Worm (Caenorhabditis elegans) whole organism, L1 larva: Measurements from ENCODE around the gene F29G9.1.

Experiments
- C04F5.9 ChIP-seq: sonication (generic microtip); optimal IDR thresholded peaks from 2 replicates; lab custom pipeline; 2016; ENCODE audit warnings: missing genetic modification characterization, missing compliant biosample characterization
- Y116A8C.19 ChIP-seq: sonication (generic microtip); optimal IDR thresholded peaks from 2 replicates; lab custom pipeline; 2016; ENCODE audit warnings: missing compliant biosample characterization, missing genetic modification characterization, borderline replicate concordance
- aha-1 ChIP-seq: fragments of 150-350 bp; optimal IDR thresholded peaks from 2 replicates; lab custom pipeline; 2014; ENCODE audit warnings: missing biosample characterization, missing genetic modification characterization
- alr-1 ChIP-seq: fragments of 200-800 bp; sonication (Bioruptor generic); optimal IDR thresholded peaks from 2 replicates; lab custom pipeline; 2018; ENCODE audit warnings: borderline replicate concordance, mild to moderate bottlenecking, missing genetic modification characterization, missing compliant biosample characterization
- ceh-82 ChIP-seq, 3 experiments: fragments of 150-350 bp in 1 of 3; sonication (generic microtip) in 2 of 3; optimal IDR thresholded peaks; 2 replicates each; lab custom pipeline; 2014 to 2017; ENCODE audit warnings: missing biosample characterization in 3 of 3, missing genetic modification characterization in 3 of 3
- ces-1 ChIP-seq: fragments of 150-350 bp; optimal IDR thresholded peaks from 2 replicates; lab custom pipeline; 2014; ENCODE audit warnings: missing biosample characterization, missing genetic modification reagents, missing genetic modification characterization
- dpl-1 ChIP-seq, 3 experiments: fragments of 150-350 bp in 2 of 3; sonication (generic microtip) in 1 of 3; optimal IDR thresholded peaks; 2 replicates each; lab custom pipeline; 2014 to 2017; ENCODE audit warnings: missing biosample characterization in 3 of 3, missing genetic modification characterization in 3 of 3, missing genetic modification reagents in 3 of 3
- dsc-1 ChIP-seq: sonication (generic microtip); optimal IDR thresholded peaks from 2 replicates; lab custom pipeline; 2016; ENCODE audit warnings: mild to moderate bottlenecking, missing genetic modification characterization, missing compliant biosample characterization
- egl-13 ChIP-seq: sonication (generic microtip); optimal IDR thresholded peaks from 2 replicates; lab custom pipeline; 2016; ENCODE audit warnings: missing genotype, missing genetic modification reagents, missing genetic modification characterization, missing compliant biosample characterization
- elt-2 ChIP-seq: sonication (generic microtip); optimal IDR thresholded peaks from 2 replicates; lab custom pipeline; 2016; ENCODE audit warnings: missing genetic modification characterization, mild to moderate bottlenecking, inconsistent platforms, missing compliant biosample characterization, missing genetic modification reagents
- ets-5 ChIP-seq: fragments of 200-800 bp; sonication (Bioruptor generic); IDR thresholded peaks from 2 replicates; pipeline ENCODE4 v1.3.6; 2022; ENCODE audit warnings: missing genetic modification characterization, missing compliant biosample characterization
- fkh-10 ChIP-seq: sonication (generic microtip); optimal IDR thresholded peaks from 2 replicates; lab custom pipeline; 2017; ENCODE audit warnings: missing biosample characterization, missing genetic modification reagents, missing genetic modification characterization
- fkh-4 ChIP-seq: sonication (generic microtip); optimal IDR thresholded peaks from 2 replicates; lab custom pipeline; 2016; ENCODE audit warnings: missing compliant biosample characterization, missing genetic modification characterization, borderline replicate concordance
- fkh-8 ChIP-seq: sonication (generic microtip); optimal IDR thresholded peaks from 2 replicates; lab custom pipeline; 2016; ENCODE audit warnings: mild to moderate bottlenecking, missing genetic modification characterization, missing compliant biosample characterization
- fos-1 ChIP-seq: fragments of 150-350 bp; optimal IDR thresholded peaks from 2 replicates; lab custom pipeline; 2014; ENCODE audit warnings: missing biosample characterization, missing genetic modification characterization
- hpl-2 ChIP-seq: fragments of 150-350 bp; optimal IDR thresholded peaks from 2 replicates; lab custom pipeline; 2014; ENCODE audit warnings: missing biosample characterization, missing genetic modification reagents, missing genetic modification characterization
- isw-1 ChIP-seq: fragments of 200-800 bp; sonication (Bioruptor generic); IDR thresholded peaks from 2 replicates; pipeline ENCODE4 v1.3.6; 2022; ENCODE audit warnings: missing genetic modification characterization, missing compliant biosample characterization
- jun-1 ChIP-seq: fragments of 150-350 bp; optimal IDR thresholded peaks from 2 replicates; lab custom pipeline; 2014; ENCODE audit warnings: missing biosample characterization, missing genetic modification reagents, missing genetic modification characterization
- lin-14 ChIP-seq: fragments of 200-800 bp; sonication (Bioruptor generic); optimal IDR thresholded peaks from 2 replicates; lab custom pipeline; 2018; ENCODE audit warnings: mild to moderate bottlenecking, missing genetic modification characterization, moderate library complexity, missing compliant biosample characterization
- lin-15B ChIP-seq: fragments of 150-350 bp; sonication (generic microtip); optimal IDR thresholded peaks from 3 replicates; lab custom pipeline; 2014; ENCODE audit warnings: missing biosample characterization, missing genetic modification characterization
- lin-35 ChIP-seq, 2 experiments: fragments of 150-350 bp; optimal IDR thresholded peaks; 2 replicates each; lab custom pipeline; 2014; ENCODE audit warnings: missing biosample characterization in 2 of 2, missing genetic modification characterization in 2 of 2, missing genetic modification reagents in 2 of 2
- lin-39 ChIP-seq: fragments of 150-350 bp; optimal IDR thresholded peaks from 2 replicates; lab custom pipeline; 2014; ENCODE audit warnings: missing biosample characterization, missing genetic modification reagents, missing genetic modification characterization
- lir-3 ChIP-seq: sonication (generic microtip); optimal IDR thresholded peaks from 2 replicates; lab custom pipeline; 2016; ENCODE audit warnings: mild to moderate bottlenecking, missing genetic modification characterization, moderate library complexity, missing compliant biosample characterization; ENCODE audit not compliant: poor library complexity
- mep-1 ChIP-seq: fragments of 150-350 bp; optimal IDR thresholded peaks from 2 replicates; lab custom pipeline; 2014; ENCODE audit warnings: missing biosample characterization, missing genetic modification characterization
- nhr-12 ChIP-seq: sonication (generic microtip); optimal IDR thresholded peaks from 2 replicates; lab custom pipeline; 2017; ENCODE audit warnings: missing biosample characterization, missing genetic modification characterization
- nhr-19 ChIP-seq: fragments of 200-800 bp; sonication (Bioruptor generic); conservative IDR thresholded peaks from 2 replicates; pipeline ENCODE4 v1.3.6; 2022; ENCODE audit warnings: missing genetic modification characterization, missing compliant biosample characterization
- nhr-237 ChIP-seq: fragments of 150-350 bp; optimal IDR thresholded peaks from 2 replicates; lab custom pipeline; 2014; ENCODE audit warnings: missing biosample characterization, missing genetic modification characterization
- nhr-47 ChIP-seq: sonication (generic microtip); optimal IDR thresholded peaks from 2 replicates; lab custom pipeline; 2016; ENCODE audit warnings: mild to moderate bottlenecking, missing genetic modification characterization, moderate library complexity, missing compliant biosample characterization
- nhr-71 ChIP-seq: sonication (generic microtip); optimal IDR thresholded peaks from 2 replicates; lab custom pipeline; 2016; ENCODE audit warnings: mild to moderate bottlenecking, missing genetic modification characterization, moderate library complexity, missing compliant biosample characterization
- nhr-76 ChIP-seq: sonication (generic microtip); optimal IDR thresholded peaks from 2 replicates; lab custom pipeline; 2017; ENCODE audit warnings: missing biosample characterization, missing genetic modification characterization
- nhr-85 ChIP-seq: sonication (generic microtip); peaks from one replicate; lab custom pipeline; 2016; ENCODE audit warnings: missing genetic modification characterization, inconsistent platforms, missing compliant biosample characterization
- pag-3 ChIP-seq: sonication (generic microtip); optimal IDR thresholded peaks from 2 replicates; lab custom pipeline; 2017; ENCODE audit warnings: missing genetic modification characterization, mild to moderate bottlenecking, missing compliant biosample characterization, antibody characterized with exemption, borderline replicate concordance; ENCODE audit not compliant: insufficient read depth
- skn-1 ChIP-seq: fragments of 150-350 bp; optimal IDR thresholded peaks from 2 replicates; lab custom pipeline; 2014; ENCODE audit warnings: missing biosample characterization, missing genetic modification characterization
- snu-23 ChIP-seq: sonication (generic microtip); optimal IDR thresholded peaks from 2 replicates; lab custom pipeline; 2016; ENCODE audit warnings: missing genetic modification characterization, missing compliant biosample characterization
- sptf-1 ChIP-seq: fragments of 150-350 bp; optimal IDR thresholded peaks from 2 replicates; lab custom pipeline; 2014; ENCODE audit warnings: missing biosample characterization, missing genetic modification characterization
- sup-37 ChIP-seq: fragments of 200-800 bp; sonication (Bioruptor generic); optimal IDR thresholded peaks from 2 replicates; lab custom pipeline; 2018; ENCODE audit warnings: mild to moderate bottlenecking, missing genetic modification characterization, missing compliant biosample characterization
- swsn-7 ChIP-seq: sonication (generic microtip); optimal IDR thresholded peaks from 2 replicates; lab custom pipeline; 2016; ENCODE audit warnings: missing genetic modification characterization, missing compliant biosample characterization
- tbx-2 ChIP-seq: sonication (generic microtip); optimal IDR thresholded peaks from 2 replicates; lab custom pipeline; 2016; ENCODE audit warnings: missing genetic modification characterization, missing compliant biosample characterization
- tlp-1 ChIP-seq: fragments of 150-350 bp; optimal IDR thresholded peaks from 2 replicates; lab custom pipeline; 2014; ENCODE audit warnings: missing biosample characterization, missing genetic modification characterization
- unc-30 ChIP-seq: sonication (generic microtip); optimal IDR thresholded peaks from 2 replicates; lab custom pipeline; 2017; ENCODE audit warnings: missing biosample characterization, missing genetic modification characterization
- unc-86 ChIP-seq: sonication (generic microtip); optimal IDR thresholded peaks from 2 replicates; lab custom pipeline; 2016; ENCODE audit warnings: missing genetic modification characterization, missing compliant biosample characterization
- unc-98 ChIP-seq: fragments of 200-800 bp; sonication (Bioruptor generic); IDR thresholded peaks from 2 replicates; pipeline ENCODE4 v1.3.6; 2022; ENCODE audit warnings: missing genetic modification characterization, missing compliant biosample characterization
- zip-4 ChIP-seq: fragments of 200-800 bp; sonication (Bioruptor generic); optimal IDR thresholded peaks from 2 replicates; lab custom pipeline; 2018; ENCODE audit warnings: mild to moderate bottlenecking, missing genetic modification characterization, moderate library complexity, missing compliant biosample characterization
- ztf-11 ChIP-seq, 2 experiments: sonication (generic microtip); optimal IDR thresholded peaks; 2 replicates each; lab custom pipeline; 2016 to 2017; ENCODE audit warnings: missing genetic modification characterization in 2 of 2, missing biosample characterization in 1 of 2, missing compliant biosample characterization in 1 of 2

Gene F29G9.1

ce11 chrV:6036547-6036946, 2.4 kb upstream of the F29G9.1 start:
- no peak for TF ChIP-seq lin-15B (tag; lab: Kevin White, UChicago)
- no peak for TF ChIP-seq elt-2 (tag; lab: Kevin White, UChicago)
- no peak for TF ChIP-seq egl-13 (tag; lab: Kevin White, UChicago)
- TF ChIP-seq nhr-237 (tag; lab: Kevin White, UChicago): no peak
- no peak for TF ChIP-seq Y116A8C.19 (tag; lab: Kevin White, UChicago)
- no peak for TF ChIP-seq dsc-1 (tag; lab: Kevin White, UChicago)
- TF ChIP-seq fkh-4 (tag; lab: Kevin White, UChicago): no peak
- no peak for TF ChIP-seq sup-37
- TF ChIP-seq mep-1 (tag; lab: Kevin White, UChicago): no peak
- no peak for TF ChIP-seq fkh-10 (GFP tag; lab: Kevin White, UChicago)
- TF ChIP-seq ets-5 (GFP tag; lab: Robert Waterston, UW): no peak
- TF ChIP-seq pag-3 (tag; lab: Kevin White, UChicago): no peak
- TF ChIP-seq lin-14 (GFP tag; lab: Kevin White, UChicago): no peak
- no peak for TF ChIP-seq nhr-85 (tag; lab: Kevin White, UChicago)
- TF ChIP-seq fkh-8: no peak
- TF ChIP-seq alr-1: no peak
- no peak for TF ChIP-seq unc-98 (GFP tag; lab: Robert Waterston, UW)
- TF ChIP-seq unc-30: no peak

DNA sequence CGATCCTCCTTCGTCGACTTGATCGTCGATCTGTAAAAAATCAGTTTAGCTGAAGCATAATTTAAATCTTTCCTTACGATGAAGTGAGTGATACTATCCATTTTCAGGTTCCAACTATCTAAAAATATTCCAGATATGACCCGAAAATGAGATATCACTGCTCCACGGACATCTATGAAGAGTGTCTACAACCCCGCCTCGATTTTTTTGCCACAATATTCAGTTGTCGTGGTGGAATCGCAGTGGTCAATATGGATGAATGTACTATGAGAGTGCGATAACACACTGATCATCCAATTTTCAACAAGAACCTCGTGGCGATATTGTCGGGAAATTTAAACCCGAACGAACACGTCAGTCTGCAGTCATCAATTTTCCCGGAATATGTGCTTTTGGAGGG, 2.5 kb downstream of the F29G9.1 start, which contains the start of gene R01B10.2:
R01B10.2 (minus strand) TSS at position 101 of the 400 bp plus-strand sequence.
- no peak for TF ChIP-seq snu-23
- no peak for TF ChIP-seq ztf-11 (tag; optimal IDR thresholded peaks at IDR 0.05; lab: Kevin White, UChicago)
- TF ChIP-seq lir-3 (tag; lab: Kevin White, UChicago): no peak
- no peak for TF ChIP-seq isw-1 (GFP tag; lab: Robert Waterston, UW)
- no peak for TF ChIP-seq C04F5.9
- TF ChIP-seq, all 84 proteins: peak for 0

ce11 chrV:6043275-6044271, 4.7 kb downstream of the F29G9.1 start, which contains the start of gene cpi-2:
Gene cpi-2 (plus strand): TSS chrV:6044062.
- no peak for TF ChIP-seq ztf-11 (tag; optimal IDR thresholded peaks at IDR 0.05; lab: Kevin White, UChicago)
- no peak for TF ChIP-seq ets-5 (GFP tag; lab: Robert Waterston, UW)
- no peak for TF ChIP-seq nhr-12
- TF ChIP-seq elt-2 (tag; lab: Kevin White, UChicago): peak; percentile 38
- TF ChIP-seq nhr-71 (tag; lab: Kevin White, UChicago): peak; percentile 45
- no peak for TF ChIP-seq skn-1 (tag; lab: Kevin White, UChicago)
- no peak for TF ChIP-seq unc-86 (tag; lab: Kevin White, UChicago)
- TF ChIP-seq lin-14 (GFP tag; lab: Kevin White, UChicago): peak; percentile 80
- TF ChIP-seq ces-1 (GFP tag; lab: Kevin White, UChicago): no peak
- peak; percentile 26 for TF ChIP-seq tbx-2 (tag; lab: Kevin White, UChicago)
- TF ChIP-seq egl-13 (tag; lab: Kevin White, UChicago): no peak
- TF ChIP-seq nhr-76 (tag; lab: Kevin White, UChicago): no peak
- TF ChIP-seq lin-39: no peak
- TF ChIP-seq sptf-1 (tag; lab: Kevin White, UChicago): no peak
- no peak for TF ChIP-seq unc-30
- no peak; the same call in 1 of the 2 replicates for TF ChIP-seq nhr-19 (GFP tag; lab: Robert Waterston, UW)
- peak; percentile 28 for TF ChIP-seq swsn-7 (tag; lab: Kevin White, UChicago)
- peak; percentile 75 to 92 (median 85) for TF ChIP-seq dpl-1 (GFP tag; optimal IDR thresholded peaks at IDR 0.05; lab: Kevin White, UChicago)
- TF ChIP-seq lin-35 (GFP tag; optimal IDR thresholded peaks at IDR 0.05; lab: Kevin White, UChicago): peak; percentile 90 to 94
- no peak for TF ChIP-seq zip-4
- TF ChIP-seq dsc-1 (tag; lab: Kevin White, UChicago): no peak
- TF ChIP-seq fos-1: peak; percentile 69
- TF ChIP-seq aha-1 (tag; lab: Kevin White, UChicago): no peak
- no peak for TF ChIP-seq pag-3 (tag; lab: Kevin White, UChicago)
- TF ChIP-seq fkh-8: peak; percentile 5
- TF ChIP-seq nhr-85 (tag; lab: Kevin White, UChicago): peak; percentile 64
- peak in 1 of 3 experiments; percentile 17 for TF ChIP-seq ceh-82 (tag; optimal IDR thresholded peaks at IDR 0.05; lab: Kevin White, UChicago)
- TF ChIP-seq tlp-1 (tag; lab: Kevin White, UChicago): no peak
- peak; percentile 20 for TF ChIP-seq nhr-47
- peak; percentile 51 for TF ChIP-seq mep-1 (tag; lab: Kevin White, UChicago)
- peak; percentile 63 for TF ChIP-seq jun-1
- no peak for TF ChIP-seq hpl-2 (GFP tag; lab: Kevin White, UChicago)
